Worm (Caenorhabditis elegans): ENCODE data around the gene gpd-3.
A peak's percentile ranks its signal among the peaks of the same experiment; 100 is the strongest.

gpd-3 gene

DNA sequence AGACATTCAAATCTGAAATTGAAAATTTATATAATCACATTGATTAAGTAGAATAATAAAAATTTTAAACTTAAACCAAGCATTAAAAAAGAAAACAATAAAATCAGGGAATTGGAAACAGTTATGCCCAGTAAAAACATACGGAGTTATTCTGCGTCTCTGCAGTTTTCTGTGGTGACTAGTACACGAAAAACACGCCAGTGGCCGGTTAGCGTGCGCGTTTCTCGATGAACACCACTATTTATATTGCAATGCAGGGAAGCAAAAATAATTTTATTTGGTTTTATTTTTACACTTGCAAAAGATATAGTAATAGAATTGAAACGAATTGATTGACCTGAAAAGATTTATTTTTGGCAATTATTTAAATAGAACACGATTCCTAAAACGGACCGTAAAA, 13.3 kb downstream of the gpd-3 start, which contains the start of gene sec-3 (continued):
- TF ChIP-seq nhr-76 (tag; optimal IDR thresholded peaks at IDR 0.05), result no peak
- TF ChIP-seq lin-1 (GFP tag; IDR thresholded peaks at IDR 0.05), result peak; percentile 35; the same call in 1 of the 2 replicates
- TF ChIP-seq ceh-82 (tag; optimal IDR thresholded peaks at IDR 0.05), result no peak
- TF ChIP-seq ceh-32 (tag; optimal IDR thresholded peaks at IDR 0.05; ENCODE audit: poor library complexity), result no peak
- no peak for TF ChIP-seq unc-39 (tag; optimal IDR thresholded peaks at IDR 0.05)
- no peak for TF ChIP-seq Y105C5A.15 (GFP tag; IDR thresholded peaks at IDR 0.05)
- no peak for TF ChIP-seq zip-11 (GFP tag; IDR thresholded peaks at IDR 0.05)
- no peak for TF ChIP-seq ztf-11 (tag; optimal IDR thresholded peaks at IDR 0.05)
- TF ChIP-seq ZK337.2 (GFP tag; IDR thresholded peaks at IDR 0.05), result no peak
- TF ChIP-seq Y75B8A.6 (GFP tag; IDR thresholded peaks at IDR 0.05), result no peak
- no peak for TF ChIP-seq daf-8 (GFP tag; IDR thresholded peaks at IDR 0.05)
- TF ChIP-seq mdl-1 (tag; optimal IDR thresholded peaks at IDR 0.05), result peak; percentile 11 to 66
- peak; percentile 85 for TF ChIP-seq duxl-1 (tag; optimal IDR thresholded peaks at IDR 0.05; ENCODE audit: poor library complexity)
- no peak for TF ChIP-seq ceh-44 (GFP tag; IDR thresholded peaks at IDR 0.05)
- TF ChIP-seq rbr-2 (tag; optimal IDR thresholded peaks at IDR 0.05), result peak; percentile 88
- TF ChIP-seq ceh-62 (tag; optimal IDR thresholded peaks at IDR 0.05), result no peak
- peak; percentile 80 for TF ChIP-seq arid-1 (GFP tag; conservative IDR thresholded peaks at IDR 0.05)
- TF ChIP-seq lin-29 (GFP tag; IDR thresholded peaks at IDR 0.05), result peak; percentile 53; the same call in 1 of the 2 replicates
- TF ChIP-seq mxl-3 (GFP tag; optimal IDR thresholded peaks at IDR 0.05), result peak; percentile 62
- peak; percentile 96 for TF ChIP-seq dve-1 (tag; optimal IDR thresholded peaks at IDR 0.05; ENCODE audit: insufficient read depth)
- no peak for TF ChIP-seq attf-4 (tag; optimal IDR thresholded peaks at IDR 0.05)
- TF ChIP-seq snpc-1.2 (GFP tag; IDR thresholded peaks at IDR 0.05), result no peak
- no peak for TF ChIP-seq mxl-2 (GFP tag; conservative IDR thresholded peaks at IDR 0.05)
- peak; percentile 12 for TF ChIP-seq lin-15B (tag; optimal IDR thresholded peaks at IDR 0.05)
- peak; percentile 51; the same call in 1 of the 2 replicates for TF ChIP-seq dmd-9 (GFP tag; IDR thresholded peaks at IDR 0.05)
- TF ChIP-seq F26F4.8 (GFP tag; conservative IDR thresholded peaks at IDR 0.05), result no peak
- no peak for TF ChIP-seq tag-97 (GFP tag; IDR thresholded peaks at IDR 0.05)

- TF ChIP-seq dmd-8 (GFP tag; IDR thresholded peaks at IDR 0.05) (no peak), set-16 (GFP tag; IDR thresholded peaks at IDR 0.05) (peak; percentile 49; the same call in 1 of the 2 replicates), mxl-3 (GFP tag; optimal IDR thresholded peaks at IDR 0.05) (peak; percentile 24), dpl-1 (GFP tag; optimal IDR thresholded peaks at IDR 0.05) (no peak), php-3 (GFP tag; IDR thresholded peaks at IDR 0.05) (no peak), F49E8.2 (tag; optimal IDR thresholded peaks at IDR 0.05; ENCODE audit: borderline replicate concordance) (no peak), mdl-1 (tag; optimal IDR thresholded peaks at IDR 0.05) (no peak), nhr-10 (tag; optimal IDR thresholded peaks at IDR 0.05) (no peak), lsy-2 (tag; optimal IDR thresholded peaks at IDR 0.05) (no peak), nhr-41 (GFP tag; IDR thresholded peaks at IDR 0.05) (no peak), hlh-11 (tag; optimal IDR thresholded peaks at IDR 0.05) (peak; percentile 9), aha-1 (tag) (peak; percentile 38)
Measured at ce11 chrX:3094304-3094703, 18.8 kb downstream of the gpd-3 start, which contains the start of gene wrt-2. wrt-2 (minus strand) TSS chrX:3094349.

DNA sequence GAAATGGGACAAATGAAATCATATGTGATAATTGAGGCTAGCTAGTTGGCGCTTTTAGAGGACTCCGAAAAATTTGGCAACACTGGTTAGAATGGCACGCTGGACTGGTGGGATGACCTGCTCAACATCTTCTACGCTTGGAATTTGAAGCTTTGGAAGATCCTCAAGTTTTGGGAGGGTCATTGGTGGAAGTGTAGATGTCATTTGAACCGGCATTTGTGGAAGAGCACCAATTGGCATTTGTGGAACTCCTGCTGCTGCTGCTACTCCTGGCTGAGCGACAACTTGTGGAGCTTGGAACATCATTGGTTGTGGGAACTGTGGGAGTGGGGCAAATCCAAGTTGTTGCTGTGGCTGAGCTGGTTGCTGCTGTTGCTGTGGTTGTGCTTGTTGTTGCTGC, 20.7 kb downstream of the gpd-3 start:
- peak; percentile 0 for TF ChIP-seq hlh-11 (tag; optimal IDR thresholded peaks at IDR 0.05)
- TF ChIP-seq T26A8.4 (GFP tag; IDR thresholded peaks at IDR 0.05), result 0 out of 2 replicates have a peak, but pooled peaks have one; percentile 21
- 0 out of 2 replicates have a peak, but pooled peaks have one; percentile 4 for TF ChIP-seq nhr-42 (GFP tag; IDR thresholded peaks at IDR 0.05)
- peak; percentile 42; the same call in 1 of the 2 replicates for TF ChIP-seq hmg-1.1 (GFP tag; IDR thresholded peaks at IDR 0.05)
- TF ChIP-seq jun-1 (tag; optimal IDR thresholded peaks at IDR 0.05), result no peak
- TF ChIP-seq F37D6.2 (tag; optimal IDR thresholded peaks at IDR 0.05), result no peak
- peak; percentile 6; the same call in 1 of the 2 replicates for TF ChIP-seq egl-43 (GFP tag; IDR thresholded peaks at IDR 0.05)
- no peak for TF ChIP-seq unc-130 (GFP tag; optimal IDR thresholded peaks at IDR 0.05)
- peak; percentile 32; the same call in 1 of the 2 replicates for TF ChIP-seq set-16 (GFP tag; IDR thresholded peaks at IDR 0.05)
- peak in 1 of 2 experiments; percentile 20 for TF ChIP-seq daf-16 (GFP tag; optimal IDR thresholded peaks at IDR 0.05)
- no peak for TF ChIP-seq daf-16 (tag; optimal IDR thresholded peaks at IDR 0.05)
- no peak for TF ChIP-seq daf-19 (GFP tag; conservative IDR thresholded peaks at IDR 0.05)
- TF ChIP-seq lsy-2 (tag; optimal IDR thresholded peaks at IDR 0.05), result peak in 1 of 2 experiments; percentile 15
- TF ChIP-seq ztf-7 (tag; optimal IDR thresholded peaks at IDR 0.05), result no peak
- no peak for TF ChIP-seq zip-2 (tag; optimal IDR thresholded peaks at IDR 0.05)
- peak; percentile 83 for TF ChIP-seq ama-1 (optimal IDR thresholded peaks at IDR 0.05)
- no peak for TF ChIP-seq F49E8.2 (tag; optimal IDR thresholded peaks at IDR 0.05; ENCODE audit: borderline replicate concordance)
- TF ChIP-seq dmd-6 (GFP tag; IDR thresholded peaks at IDR 0.05), result no peak
